Fruit fly (Drosophila melanogaster) whole organism, embryonic: ENCODE results near the gene Klp67A.

Experiments
- Adf1 ChIP-seq: fragments of 200-800 bp; sonication (Bioruptor generic); IDR thresholded peaks from 2 replicates; pipeline ENCODE4 v1.3.6; 2022; ENCODE audit warnings: missing biosample characterization, missing genetic modification characterization
- CG12071 ChIP-seq: fragments of 200-800 bp; sonication (Bioruptor generic); optimal IDR thresholded peaks from 3 replicates; lab custom pipeline; 2018; ENCODE audit warnings: missing biosample characterization, mild to moderate bottlenecking, missing genetic modification characterization
- CG12299 ChIP-seq: fragments of 200-800 bp; sonication (Bioruptor generic); optimal IDR thresholded peaks from 2 replicates; lab custom pipeline; 2018; ENCODE audit warnings: missing biosample characterization, mild to moderate bottlenecking, missing genetic modification characterization
- CG14965 ChIP-seq: fragments of 200-800 bp; sonication (Bioruptor generic); optimal IDR thresholded peaks from 2 replicates; lab custom pipeline; 2016; ENCODE audit warnings: missing biosample characterization, missing genetic modification characterization, borderline replicate concordance
- CG15479 ChIP-seq: fragments of 200-800 bp; sonication (Bioruptor generic); optimal IDR thresholded peaks from 3 replicates; lab custom pipeline; 2019; ENCODE audit warnings: missing biosample characterization, mild to moderate bottlenecking, missing genetic modification characterization, moderate library complexity
- CG1647 ChIP-seq: fragments of 200-800 bp; sonication (Bioruptor generic); optimal IDR thresholded peaks from 3 replicates; lab custom pipeline; 2016; ENCODE audit warnings: missing biosample characterization, missing genetic modification characterization
- CG17359 ChIP-seq: fragments of 200-800 bp; sonication (Bioruptor generic); optimal IDR thresholded peaks from 3 replicates; lab custom pipeline; 2018; ENCODE audit warnings: missing biosample characterization, mild to moderate bottlenecking, missing genetic modification characterization, moderate library complexity
- CG17912 ChIP-seq: fragments of 200-800 bp; sonication (Bioruptor generic); optimal IDR thresholded peaks from 2 replicates; lab custom pipeline; 2018; ENCODE audit warnings: missing biosample characterization, mild to moderate bottlenecking, missing genetic modification characterization
- CG31388 ChIP-seq: fragments of 200-800 bp; sonication (Bioruptor generic); optimal IDR thresholded peaks from 2 replicates; lab custom pipeline; 2016; ENCODE audit warnings: missing biosample characterization, missing genetic modification characterization
- CG34376 ChIP-seq: fragments of 200-800 bp; sonication (Bioruptor generic); optimal IDR thresholded peaks from 2 replicates; lab custom pipeline; 2018; ENCODE audit warnings: missing biosample characterization, mild to moderate bottlenecking, missing genetic modification characterization
- CG5180 ChIP-seq: fragments of 200-800 bp; sonication (Bioruptor generic); optimal IDR thresholded peaks from 3 replicates; lab custom pipeline; 2017; ENCODE audit warnings: missing biosample characterization, missing genetic modification characterization, mild to moderate bottlenecking, moderate library complexity, missing genetic modification reagents
- CG7556 ChIP-seq: fragments of 200-800 bp; sonication (Bioruptor generic); optimal IDR thresholded peaks from 2 replicates; lab custom pipeline; 2017; ENCODE audit warnings: missing biosample characterization, mild to moderate bottlenecking, missing genetic modification characterization
- CG8478 ChIP-seq: fragments of >200 bp; optimal IDR thresholded peaks from 2 replicates; lab custom pipeline; 2018
- CG9797 ChIP-seq: fragments of 200-800 bp; sonication (Bioruptor generic); optimal IDR thresholded peaks from 3 replicates; lab custom pipeline; 2018; ENCODE audit warnings: missing biosample characterization, mild to moderate bottlenecking, missing genetic modification characterization
- Dip2 ChIP-seq: fragments of 200-800 bp; sonication (Bioruptor generic); IDR thresholded peaks from 2 replicates; pipeline ENCODE4 v1.3.6; 2022; ENCODE audit warnings: missing biosample characterization, missing genetic modification characterization
- Dp ChIP-seq: fragments of 200-800 bp; sonication (Bioruptor generic); optimal IDR thresholded peaks from 2 replicates; lab custom pipeline; 2018; ENCODE audit warnings: missing biosample characterization, mild to moderate bottlenecking, missing genetic modification characterization, moderate library complexity
- Fer2 ChIP-seq: fragments of 200-800 bp; sonication (Bioruptor generic); optimal IDR thresholded peaks from 2 replicates; lab custom pipeline; 2018; ENCODE audit warnings: missing biosample characterization, mild to moderate bottlenecking, missing genetic modification characterization, moderate library complexity
- H2.0 ChIP-seq: fragments of 200-800 bp; sonication (Bioruptor generic); IDR thresholded peaks from 2 replicates; pipeline ENCODE4 v1.3.6; 2022; ENCODE audit warnings: missing biosample characterization, missing genetic modification characterization
- HLH4C ChIP-seq: fragments of 200-800 bp; sonication (Bioruptor generic); IDR thresholded peaks from 3 replicates; pipeline ENCODE4 v1.3.6; 2022; ENCODE audit warnings: missing biosample characterization, missing genetic modification characterization; ENCODE audit not compliant: partially characterized antibody
- HLH54F ChIP-seq: fragments of 200-800 bp; sonication (Bioruptor generic); optimal IDR thresholded peaks from 3 replicates; lab custom pipeline; 2016; ENCODE audit warnings: missing biosample characterization, missing genetic modification characterization
- MESR4 ChIP-seq: fragments of 200-800 bp; sonication (Bioruptor generic); optimal IDR thresholded peaks from 2 replicates; lab custom pipeline; 2018; ENCODE audit warnings: missing biosample characterization, mild to moderate bottlenecking, missing genetic modification characterization, moderate library complexity
- MTF-1 ChIP-seq: fragments of 200-800 bp; sonication (Bioruptor generic); optimal IDR thresholded peaks from 2 replicates; lab custom pipeline; 2018; ENCODE audit warnings: missing biosample characterization, mild to moderate bottlenecking, missing genetic modification characterization, borderline replicate concordance
- Med ChIP-seq: fragments of 200-800 bp; sonication (Bioruptor generic); peaks from one replicate; lab custom pipeline; 2016; ENCODE audit warnings: missing biosample characterization, missing genetic modification characterization, mild to moderate bottlenecking, inconsistent platforms, moderate library complexity
- NC2α ChIP-seq: fragments of 200-800 bp; sonication (Bioruptor generic); optimal IDR thresholded peaks from 2 replicates; lab custom pipeline; 2016; ENCODE audit warnings: missing biosample characterization, missing genetic modification characterization
- Nf-YA ChIP-seq: fragments of 200-800 bp; sonication (Bioruptor generic); IDR thresholded peaks from 2 replicates; pipeline ENCODE4 v1.3.6; 2022; ENCODE audit warnings: missing biosample characterization, missing genetic modification characterization
- Oli ChIP-seq: fragments of 200-800 bp; sonication (Bioruptor generic); optimal IDR thresholded peaks from 2 replicates; lab custom pipeline; 2018; ENCODE audit warnings: missing biosample characterization, mild to moderate bottlenecking, missing genetic modification characterization, moderate library complexity
- Opbp ChIP-seq: fragments of 200-800 bp; sonication (Bioruptor generic); IDR thresholded peaks from 3 replicates; pipeline ENCODE4 v1.3.6; 2022; ENCODE audit warnings: missing biosample characterization, missing genetic modification characterization; ENCODE audit not compliant: partially characterized antibody
- Stat92E ChIP-seq, 3 experiments: fragments of >200 bp in 2 of 3; fragments of 200-800 bp in 1 of 3; sonication (Bioruptor generic) in 1 of 3; optimal IDR thresholded peaks; 2 replicates each; lab custom pipeline; 2017 to 2019; ENCODE audit warnings: missing biosample characterization in 3 of 3, missing genetic modification characterization in 3 of 3, mild to moderate bottlenecking in 1 of 3, moderate library complexity in 1 of 3
- Taf1 ChIP-seq: fragments of 200-800 bp; sonication (Bioruptor generic); IDR thresholded peaks from 2 replicates; pipeline ENCODE4 v1.3.6; 2022; ENCODE audit warnings: missing biosample characterization, missing genetic modification characterization
- Xrp1 ChIP-seq: fragments of 200-800 bp; sonication (Bioruptor generic); IDR thresholded peaks from 2 replicates; pipeline ENCODE4 v1.3.6; 2022; ENCODE audit warnings: missing biosample characterization, missing genetic modification characterization
- crol ChIP-seq: fragments of 200-800 bp; sonication (Bioruptor generic); IDR thresholded peaks from 2 replicates; pipeline ENCODE4 v1.3.6; 2022; ENCODE audit warnings: missing biosample characterization, missing genetic modification characterization
- crp ChIP-seq, 2 experiments: fragments of 200-800 bp; sonication (Bioruptor generic); optimal IDR thresholded peaks; 2 replicates in 1 of 2; 3 replicates in 1 of 2; lab custom pipeline; 2017; ENCODE audit warnings: missing biosample characterization in 2 of 2, missing genetic modification characterization in 2 of 2, mild to moderate bottlenecking in 1 of 2, moderate library complexity in 1 of 2
- eve ChIP-seq, 2 experiments: fragments of >200 bp; optimal IDR thresholded peaks; 2 replicates each; lab custom pipeline; 2017; ENCODE audit warnings: missing biosample characterization in 2 of 2, missing genetic modification characterization in 2 of 2
- gro ChIP-seq: fragments of 200-800 bp; sonication (Bioruptor generic); optimal IDR thresholded peaks from 2 replicates; lab custom pipeline; 2016; ENCODE audit warnings: missing biosample characterization, missing genetic modification characterization
- gsb ChIP-seq: fragments of 200-800 bp; sonication (Bioruptor generic); IDR thresholded peaks from 2 replicates; pipeline ENCODE4 v1.3.6; 2022; ENCODE audit warnings: missing biosample characterization, missing genetic modification characterization
- gsb-n ChIP-seq: fragments of 200-800 bp; sonication (Bioruptor generic); optimal IDR thresholded peaks from 3 replicates; lab custom pipeline; 2018; ENCODE audit warnings: missing biosample characterization, mild to moderate bottlenecking, missing genetic modification characterization
- luna ChIP-seq: fragments of 200-800 bp; sonication (Bioruptor generic); optimal IDR thresholded peaks from 2 replicates; lab custom pipeline; 2016; ENCODE audit warnings: missing biosample characterization, missing genetic modification characterization
- mirr ChIP-seq: fragments of 200-800 bp; sonication (Bioruptor generic); optimal IDR thresholded peaks from 3 replicates; lab custom pipeline; 2018; ENCODE audit warnings: missing biosample characterization, mild to moderate bottlenecking, missing genetic modification characterization
- oc ChIP-seq: fragments of 200-800 bp; sonication (Bioruptor generic); optimal IDR thresholded peaks from 2 replicates; lab custom pipeline; 2018; ENCODE audit warnings: missing biosample characterization, mild to moderate bottlenecking, missing genetic modification characterization, moderate library complexity
- org-1 ChIP-seq: fragments of 200-800 bp; sonication (Bioruptor generic); optimal IDR thresholded peaks from 2 replicates; lab custom pipeline; 2017; ENCODE audit warnings: missing biosample characterization, missing genetic modification characterization
- pum ChIP-seq: fragments of 200-800 bp; sonication (Bioruptor generic); optimal IDR thresholded peaks from 2 replicates; lab custom pipeline; 2016; ENCODE audit warnings: missing biosample characterization, missing genetic modification characterization
- run ChIP-seq: fragments of 200-800 bp; sonication (Bioruptor generic); optimal IDR thresholded peaks from 3 replicates; lab custom pipeline; 2018; ENCODE audit warnings: missing biosample characterization, mild to moderate bottlenecking, missing genetic modification characterization
- sim ChIP-seq: fragments of 200-800 bp; sonication (Bioruptor generic); IDR thresholded peaks from 2 replicates; pipeline ENCODE4 v1.3.6; 2022; ENCODE audit warnings: missing biosample characterization, missing genetic modification characterization
- slbo ChIP-seq: fragments of 200-800 bp; sonication (Bioruptor generic); IDR thresholded peaks from 2 replicates; pipeline ENCODE4 v1.3.6; 2022; ENCODE audit warnings: missing biosample characterization, missing genetic modification characterization
- tll ChIP-seq, 2 experiments: fragments of 200-800 bp in 1 of 2; fragments of >200 bp in 1 of 2; sonication (Bioruptor generic) in 1 of 2; optimal IDR thresholded peaks; 2 replicates each; lab custom pipeline; 2017 to 2019; ENCODE audit warnings: missing biosample characterization in 2 of 2, missing genetic modification characterization in 2 of 2, mild to moderate bottlenecking in 1 of 2, moderate library complexity in 1 of 2
- usp ChIP-seq: fragments of >200 bp; optimal IDR thresholded peaks from 2 replicates; lab custom pipeline; 2017; ENCODE audit warnings: missing biosample characterization, missing genetic modification characterization
- vnd ChIP-seq: fragments of 200-800 bp; sonication (Bioruptor generic); IDR thresholded peaks from 3 replicates; pipeline ENCODE4 v1.3.6; 2022; ENCODE audit warnings: missing biosample characterization, missing genetic modification characterization; ENCODE audit not compliant: partially characterized antibody
- vvl ChIP-seq: fragments of 200-800 bp; sonication (Bioruptor generic); IDR thresholded peaks from 2 replicates; pipeline ENCODE4 v1.3.6; 2022; ENCODE audit warnings: missing biosample characterization, missing genetic modification characterization
- wek ChIP-seq: fragments of 200-800 bp; sonication (Bioruptor generic); optimal IDR thresholded peaks from 3 replicates; lab custom pipeline; 2018; ENCODE audit warnings: missing biosample characterization, mild to moderate bottlenecking, missing genetic modification characterization, moderate library complexity
- zf30C ChIP-seq: fragments of 200-800 bp; sonication (Bioruptor generic); optimal IDR thresholded peaks from 3 replicates; lab custom pipeline; 2018; ENCODE audit warnings: missing biosample characterization, mild to moderate bottlenecking, missing genetic modification characterization

Klp67A gene

DNA sequence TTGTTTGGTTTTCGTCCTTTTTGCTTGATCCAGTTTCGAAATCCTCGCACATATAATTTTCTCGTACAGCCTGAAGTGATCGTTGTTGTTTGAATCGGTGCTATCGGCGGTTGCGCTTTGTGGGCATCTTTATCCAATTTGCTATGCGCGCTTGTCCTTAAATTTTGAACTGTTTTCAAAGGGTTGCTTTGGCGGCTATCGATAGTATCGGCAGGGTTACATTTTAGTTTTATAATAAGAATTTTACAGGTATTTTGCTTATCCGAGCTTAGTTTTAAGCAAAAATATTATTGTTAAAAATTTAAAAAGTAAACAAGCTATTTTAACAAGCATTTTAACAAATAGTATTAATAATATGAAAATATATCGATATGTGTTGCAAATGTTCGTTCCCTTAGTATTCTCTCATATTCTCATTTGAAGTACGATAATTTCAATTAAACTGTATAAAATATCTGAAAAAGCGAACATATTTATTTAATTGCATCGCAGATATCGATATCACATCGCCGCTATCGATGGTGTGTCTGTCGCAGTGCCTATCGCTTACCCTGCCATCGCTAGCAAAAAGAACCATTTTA, at the start of gene Klp67A, which contains the start of gene CG4452 (continued):
- TF ChIP-seq MESR4 (no peak), pum (no peak), Stat92E (GFP tag; optimal IDR thresholded peaks at IDR 0.05; lab: Kevin White, UChicago) (no peak), wek (GFP tag; lab: Kevin White, UChicago) (no peak), crp (GFP tag; optimal IDR thresholded peaks at IDR 0.05; lab: Kevin White, UChicago) (peak in 1 of 2 experiments; percentile 27), CG7556 (GFP tag; lab: Kevin White, UChicago) (peak; percentile 34), CG12299 (no peak), crol (GFP tag; lab: Robert Waterston, UW) (no peak), H2.0 (GFP tag; lab: Robert Waterston, UW) (no peak), vvl (GFP tag; lab: Robert Waterston, UW) (no peak), CG9797 (peak; percentile 51), CG5180 (GFP tag; lab: Kevin White, UChicago) (no peak), NC2α (GFP tag; lab: Kevin White, UChicago) (no peak), vnd (GFP tag; lab: Robert Waterston, UW) (peak; percentile 93), Oli (tag; lab: Kevin White, UChicago) (no peak), CG34376 (GFP tag; lab: Kevin White, UChicago) (peak; percentile 5), run (no peak), CG17912 (no peak), Dp (GFP tag; lab: Kevin White, UChicago) (peak; percentile 72), Nf-YA (GFP tag; lab: Robert Waterston, UW) (no peak), zf30C (no peak), Taf1 (GFP tag; lab: Robert Waterston, UW) (no peak), eve (GFP tag; optimal IDR thresholded peaks at IDR 0.05; lab: Kevin White, UChicago) (no peak), usp (GFP tag; lab: Kevin White, UChicago) (no peak), Opbp (GFP tag; lab: Robert Waterston, UW) (peak; percentile 85), Dip2 (GFP tag; lab: Robert Waterston, UW) (no peak), org-1 (GFP tag; lab: Kevin White, UChicago) (no peak), MTF-1 (no peak), tll (GFP tag; optimal IDR thresholded peaks at IDR 0.05; lab: Kevin White, UChicago) (peak in 1 of 2 experiments; percentile 22), oc (tag; lab: Kevin White, UChicago) (no peak), CG31388 (GFP tag; lab: Kevin White, UChicago) (no peak), sim (no peak), slbo (GFP tag; lab: Robert Waterston, UW) (peak; percentile 50; the same call in 1 of the 2 replicates), mirr (GFP tag; lab: Kevin White, UChicago) (no peak), gro (no peak), HLH4C (peak; percentile 92), Fer2 (tag; lab: Kevin White, UChicago) (no peak), Xrp1 (GFP tag; lab: Robert Waterston, UW) (peak; percentile 23; the same call in 1 of the 2 replicates), gsb (GFP tag; lab: Robert Waterston, UW) (no peak), CG1647 (no peak), Med (GFP tag; lab: Kevin White, UChicago) (peak; percentile 87), CG12071 (no peak), CG14965 (GFP tag; lab: Kevin White, UChicago) (no peak), gsb-n (peak; percentile 62), Adf1 (GFP tag; lab: Robert Waterston, UW) (no peak; the same call in 1 of the 2 replicates), luna (GFP tag; lab: Kevin White, UChicago) (no peak), HLH54F (GFP tag; lab: Kevin White, UChicago) (no peak), CG15479 (GFP tag; lab: Kevin White, UChicago) (peak; percentile 27), CG8478 (lab: Kevin White, UChicago) (no peak), CG17359 (tag; lab: Kevin White, UChicago) (peak; percentile 4)
